Worm (Caenorhabditis elegans): ENCODE data around the gene Y39B6A.27.

The Y39B6A.27 gene

ce11 chrV:19031456-19031855 is at the start of gene Y39B6A.27:
Gene Y39B6A.27 (plus strand): TSS chrV:19031756.
- TF ChIP-seq chd-7 (tag; optimal IDR thresholded peaks at IDR 0.05) (no peak), F39B2.1 (GFP tag; IDR thresholded peaks at IDR 0.05) (no peak), F23B12.7 (tag; optimal IDR thresholded peaks at IDR 0.05; ENCODE audit: insufficient read depth) (no peak), ztf-3 (GFP tag; optimal IDR thresholded peaks at IDR 0.05) (no peak), madf-6 (GFP tag; IDR thresholded peaks at IDR 0.05) (no peak), tbx-9 (tag; optimal IDR thresholded peaks at IDR 0.05; ENCODE audit: borderline replicate concordance) (no peak), K11D2.4 (GFP tag; IDR thresholded peaks at IDR 0.05) (no peak), ceh-27 (GFP tag; optimal IDR thresholded peaks at IDR 0.05) (no peak), bed-2 (GFP tag; IDR thresholded peaks at IDR 0.05) (no peak), ztf-26 (tag; optimal IDR thresholded peaks at IDR 0.05) (no peak), ZK185.1 (tag; optimal IDR thresholded peaks at IDR 0.05; ENCODE audit: poor library complexity, severe bottlenecking) (no peak), ccch-3 (GFP tag; optimal IDR thresholded peaks at IDR 0.05) (no peak), mel-28 (tag; optimal IDR thresholded peaks at IDR 0.05; ENCODE audit: borderline replicate concordance) (no peak), xnd-1 (tag; optimal IDR thresholded peaks at IDR 0.05) (no peak), madf-10 (tag; optimal IDR thresholded peaks at IDR 0.05) (no peak), tlf-1 (GFP tag; optimal IDR thresholded peaks at IDR 0.05) (no peak)

- TF ChIP-seq Y53G8AR.9 (GFP tag; conservative IDR thresholded peaks at IDR 0.05) (0 out of 2 replicates have a peak, but pooled peaks have one; percentile 54), attf-3 (GFP tag; conservative IDR thresholded peaks at IDR 0.05) (no peak)
Observed at ce11 chrV:18986103-18986502, 45.5 kb upstream of the Y39B6A.27 start.

- peak; percentile 1 for TF ChIP-seq B0261.1 (tag; optimal IDR thresholded peaks at IDR 0.05)
- peak; percentile 45 for TF ChIP-seq tbp1 (GFP tag; optimal IDR thresholded peaks at IDR 0.05)
- no peak for TF ChIP-seq F39B2.1 (GFP tag; IDR thresholded peaks at IDR 0.05)
- no peak for TF ChIP-seq nhr-27 (tag; optimal IDR thresholded peaks at IDR 0.05)
- TF ChIP-seq ekl-4 (GFP tag; IDR thresholded peaks at IDR 0.05), result no peak; the same call in 1 of the 2 replicates
- no peak for TF ChIP-seq repo-1 (tag; optimal IDR thresholded peaks at IDR 0.05)
- TF ChIP-seq Y95B8A.8 (GFP tag; IDR thresholded peaks at IDR 0.05), result peak; percentile 59; the same call in 1 of the 2 replicates
- no peak for TF ChIP-seq Y56A3A.18 (GFP tag; IDR thresholded peaks at IDR 0.05)
- TF ChIP-seq snpc-3.4 (tag; optimal IDR thresholded peaks at IDR 0.05), result no peak
- TF ChIP-seq madf-3 (GFP tag; IDR thresholded peaks at IDR 0.05), result no peak
- no peak for TF ChIP-seq ztf-22 (GFP tag; optimal IDR thresholded peaks at IDR 0.05)
- peak; percentile 46 for TF ChIP-seq ztf-26 (tag; optimal IDR thresholded peaks at IDR 0.05)
- TF ChIP-seq sea-2 (GFP tag; IDR thresholded peaks at IDR 0.05), result no peak
- no peak for TF ChIP-seq egl-18 (GFP tag; IDR thresholded peaks at IDR 0.05)
- TF ChIP-seq F52B5.7 (tag; optimal IDR thresholded peaks at IDR 0.05), result no peak
- no peak for TF ChIP-seq cebp-1 (GFP tag; IDR thresholded peaks at IDR 0.05)
- TF ChIP-seq cebp-1 (tag; optimal IDR thresholded peaks at IDR 0.05), result peak; percentile 78
- no peak for TF ChIP-seq F49E8.2 (tag; optimal IDR thresholded peaks at IDR 0.05; ENCODE audit: insufficient read depth)
- TF ChIP-seq B0019.2 (GFP tag; conservative IDR thresholded peaks at IDR 0.05), result no peak; the same call in 1 of the 2 replicates
- TF ChIP-seq tbx-9 (tag; optimal IDR thresholded peaks at IDR 0.05; ENCODE audit: borderline replicate concordance), result no peak
- TF ChIP-seq F22D6.2 (tag; optimal IDR thresholded peaks at IDR 0.05), result no peak
- no peak for TF ChIP-seq Y53F4B.3 (GFP tag; IDR thresholded peaks at IDR 0.05)
- no peak for TF ChIP-seq chd-7 (tag; optimal IDR thresholded peaks at IDR 0.05)
- peak; percentile 43; the same call in 1 of the 2 replicates for TF ChIP-seq hmg-1.2 (GFP tag; IDR thresholded peaks at IDR 0.05)
- peak; percentile 86 for TF ChIP-seq B0336.3 (GFP tag; IDR thresholded peaks at IDR 0.05)
- TF ChIP-seq snpc-1.1 (tag; optimal IDR thresholded peaks at IDR 0.05; ENCODE audit: insufficient read depth), result no peak
- TF ChIP-seq T26A5.8 (tag; optimal IDR thresholded peaks at IDR 0.05), result no peak
- TF ChIP-seq nhr-90 (tag; optimal IDR thresholded peaks at IDR 0.05), result no peak
- no peak for TF ChIP-seq nhr-120 (GFP tag; IDR thresholded peaks at IDR 0.05)
- no peak for TF ChIP-seq lin-26 (GFP tag; IDR thresholded peaks at IDR 0.05)
Observed at ce11 chrV:18990238-18990901, 41.2 kb upstream of the Y39B6A.27 start, which contains the start of the genes reps-1 and Y39B6A.37. Gene reps-1 (minus strand): TSS chrV:18990500. Gene Y39B6A.37 (plus strand): TSS chrV:18990851.

All from whole organism, young adult.